Fruit fly (Drosophila melanogaster) whole organism, embryonic: ENCODE results near the gene CG1951.

Source experiments
- Antp ChIP-seq: fragments of 200-800 bp; sonication (Bioruptor generic); optimal IDR thresholded peaks from 3 replicates; lab custom pipeline; 2016; ENCODE audit warnings: missing biosample characterization, missing genetic modification characterization
- CG1024 ChIP-seq: fragments of 200-800 bp; sonication (Bioruptor generic); IDR thresholded peaks from 2 replicates; pipeline ENCODE4 v1.3.6; 2022; ENCODE audit warnings: missing biosample characterization, missing genetic modification characterization
- CG10431 ChIP-seq: fragments of 200-800 bp; sonication (Bioruptor generic); optimal IDR thresholded peaks from 3 replicates; lab custom pipeline; 2018; ENCODE audit warnings: missing biosample characterization, mild to moderate bottlenecking, missing genetic modification characterization
- CG11247 ChIP-seq: fragments of 200-800 bp; sonication (Bioruptor generic); IDR thresholded peaks from 2 replicates; pipeline ENCODE4 v1.3.6; 2022; ENCODE audit warnings: missing biosample characterization, missing genetic modification characterization
- CG12236 ChIP-seq: fragments of 200-800 bp; sonication (Bioruptor generic); optimal IDR thresholded peaks from 2 replicates; lab custom pipeline; 2016; ENCODE audit warnings: missing biosample characterization, missing genetic modification characterization
- CG12744 ChIP-seq: fragments of 200-800 bp; sonication (Bioruptor generic); optimal IDR thresholded peaks from 2 replicates; lab custom pipeline; 2016; ENCODE audit warnings: missing biosample characterization, missing genetic modification characterization
- CG13296 ChIP-seq: fragments of 200-800 bp; sonication (Bioruptor generic); optimal IDR thresholded peaks from 3 replicates; lab custom pipeline; 2018; ENCODE audit warnings: missing biosample characterization, mild to moderate bottlenecking, missing genetic modification characterization
- CG13894 ChIP-seq: fragments of 200-800 bp; sonication (Bioruptor generic); optimal IDR thresholded peaks from 3 replicates; lab custom pipeline; 2018; ENCODE audit warnings: missing biosample characterization, mild to moderate bottlenecking, missing genetic modification characterization, moderate library complexity
- CG17802 ChIP-seq: fragments of 200-800 bp; sonication (Bioruptor generic); optimal IDR thresholded peaks from 2 replicates; lab custom pipeline; 2018; ENCODE audit warnings: missing biosample characterization, mild to moderate bottlenecking, missing genetic modification characterization, moderate library complexity
- CG2120 ChIP-seq: fragments of 200-800 bp; sonication (Bioruptor generic); optimal IDR thresholded peaks from 3 replicates; lab custom pipeline; 2016; ENCODE audit warnings: missing biosample characterization, missing genetic modification characterization
- CG2712 ChIP-seq: fragments of 200-800 bp; optimal IDR thresholded peaks from 3 replicates; lab custom pipeline; 2019; ENCODE audit warnings: missing biosample characterization, mild to moderate bottlenecking, missing genetic modification characterization, moderate library complexity
- CG31365 ChIP-seq: fragments of 200-800 bp; sonication (Bioruptor generic); optimal IDR thresholded peaks from 2 replicates; lab custom pipeline; 2018; ENCODE audit warnings: missing biosample characterization, mild to moderate bottlenecking, missing genetic modification characterization
- CG33557 ChIP-seq: fragments of 200-800 bp; sonication (Bioruptor generic); optimal IDR thresholded peaks from 2 replicates; lab custom pipeline; 2019; ENCODE audit warnings: missing biosample characterization, mild to moderate bottlenecking, missing genetic modification characterization, moderate library complexity
- CG4707 ChIP-seq: fragments of 200-800 bp; sonication (Bioruptor generic); optimal IDR thresholded peaks from 2 replicates; lab custom pipeline; 2018; ENCODE audit warnings: missing biosample characterization, mild to moderate bottlenecking, missing genetic modification characterization, moderate library complexity
- CG6272 ChIP-seq: fragments of 200-800 bp; sonication (Bioruptor generic); IDR thresholded peaks from 2 replicates; pipeline ENCODE4 v1.3.6; 2022; ENCODE audit warnings: missing biosample characterization, missing genetic modification characterization
- CG6683 ChIP-seq: fragments of 200-800 bp; sonication (Bioruptor generic); optimal IDR thresholded peaks from 2 replicates; lab custom pipeline; 2017; ENCODE audit warnings: missing biosample characterization, mild to moderate bottlenecking, missing genetic modification characterization, missing genetic modification reagents
- CG6813 ChIP-seq: fragments of 200-800 bp; sonication (Bioruptor generic); optimal IDR thresholded peaks from 2 replicates; lab custom pipeline; 2017; ENCODE audit warnings: missing biosample characterization, missing genetic modification characterization, mild to moderate bottlenecking, moderate library complexity, missing genetic modification reagents
- CG7271 ChIP-seq: fragments of 200-800 bp; sonication (Bioruptor generic); optimal IDR thresholded peaks from 2 replicates; lab custom pipeline; 2018; ENCODE audit warnings: missing biosample characterization, mild to moderate bottlenecking, missing genetic modification characterization, moderate library complexity
- CG8089 ChIP-seq: fragments of 200-800 bp; sonication (Bioruptor generic); optimal IDR thresholded peaks from 3 replicates; lab custom pipeline; 2016; ENCODE audit warnings: missing biosample characterization, missing genetic modification characterization
- CTCF ChIP-seq: fragments of 200-800 bp; sonication (Bioruptor generic); optimal IDR thresholded peaks from 2 replicates; lab custom pipeline; 2017; ENCODE audit warnings: missing biosample characterization, mild to moderate bottlenecking, missing genetic modification characterization, moderate library complexity
- Chrac-16 ChIP-seq: fragments of 200-800 bp; sonication (Bioruptor generic); optimal IDR thresholded peaks from 3 replicates; lab custom pipeline; 2016; ENCODE audit warnings: missing biosample characterization, missing genetic modification characterization
- CkIIα-i1 ChIP-seq: fragments of 200-800 bp; sonication (Bioruptor generic); IDR thresholded peaks from 2 replicates; pipeline ENCODE4 v1.3.6; 2022; ENCODE audit warnings: missing biosample characterization, missing genetic modification characterization
- Doc2 ChIP-seq: fragments of 200-800 bp; sonication (Bioruptor generic); IDR thresholded peaks from 2 replicates; pipeline ENCODE4 v1.3.6; 2022; ENCODE audit warnings: missing biosample characterization, missing genetic modification characterization
- Doc3 ChIP-seq: fragments of 200-800 bp; sonication (Bioruptor generic); IDR thresholded peaks from 3 replicates; pipeline ENCODE4 v1.3.6; 2022; ENCODE audit warnings: missing biosample characterization, missing genetic modification characterization; ENCODE audit not compliant: partially characterized antibody
- ERR ChIP-seq: fragments of 200-800 bp; sonication (Bioruptor generic); optimal IDR thresholded peaks from 2 replicates; lab custom pipeline; 2016; ENCODE audit warnings: missing biosample characterization, missing genetic modification characterization
- Elba2 ChIP-seq: fragments of 200-800 bp; sonication (Bioruptor generic); optimal IDR thresholded peaks from 3 replicates; lab custom pipeline; 2016; ENCODE audit warnings: missing biosample characterization, missing genetic modification characterization
- HmgD ChIP-seq: fragments of 200-800 bp; sonication (Bioruptor generic); optimal IDR thresholded peaks from 3 replicates; lab custom pipeline; 2016; ENCODE audit warnings: missing biosample characterization, missing genetic modification characterization
- Hsf ChIP-seq: fragments of 200-800 bp; sonication (Bioruptor generic); optimal IDR thresholded peaks from 3 replicates; lab custom pipeline; 2016; ENCODE audit warnings: missing biosample characterization, missing genetic modification characterization
- Mrtf ChIP-seq: fragments of 200-800 bp; sonication (Bioruptor generic); IDR thresholded peaks from 3 replicates; pipeline ENCODE4 v1.3.6; 2022; ENCODE audit warnings: missing biosample characterization, missing genetic modification characterization
- NC2α ChIP-seq: fragments of 200-800 bp; sonication (Bioruptor generic); optimal IDR thresholded peaks from 2 replicates; lab custom pipeline; 2016; ENCODE audit warnings: missing biosample characterization, missing genetic modification characterization
- Opbp ChIP-seq: fragments of 200-800 bp; sonication (Bioruptor generic); IDR thresholded peaks from 3 replicates; pipeline ENCODE4 v1.3.6; 2022; ENCODE audit warnings: missing biosample characterization, missing genetic modification characterization; ENCODE audit not compliant: partially characterized antibody
- Poxn ChIP-seq: fragments of 200-800 bp; sonication (Bioruptor generic); IDR thresholded peaks from 2 replicates; pipeline ENCODE4 v1.3.6; 2022; ENCODE audit warnings: missing biosample characterization, missing genetic modification characterization
- Ssrp ChIP-seq: fragments of 200-800 bp; sonication (Bioruptor generic); optimal IDR thresholded peaks from 2 replicates; lab custom pipeline; 2018; ENCODE audit warnings: missing biosample characterization, mild to moderate bottlenecking, missing genetic modification characterization, moderate library complexity
- Xrp1 ChIP-seq: fragments of 200-800 bp; sonication (Bioruptor generic); IDR thresholded peaks from 2 replicates; pipeline ENCODE4 v1.3.6; 2022; ENCODE audit warnings: missing biosample characterization, missing genetic modification characterization
- YL-1 ChIP-seq: fragments of 200-800 bp; sonication (Bioruptor generic); optimal IDR thresholded peaks from 3 replicates; lab custom pipeline; 2017; ENCODE audit warnings: missing biosample characterization, mild to moderate bottlenecking, missing genetic modification characterization
- btn ChIP-seq: fragments of 200-800 bp; sonication (Bioruptor generic); optimal IDR thresholded peaks from 2 replicates; lab custom pipeline; 2016; ENCODE audit warnings: missing biosample characterization, missing genetic modification characterization
- chinmo ChIP-seq: fragments of 200-800 bp; sonication (Bioruptor generic); IDR thresholded peaks from 4 replicates; pipeline ENCODE4 v1.3.6; 2022; ENCODE audit warnings: missing biosample characterization, missing genetic modification characterization; ENCODE audit not compliant: partially characterized antibody
- chn ChIP-seq: fragments of 200-800 bp; sonication (Bioruptor generic); optimal IDR thresholded peaks from 2 replicates; lab custom pipeline; 2016; ENCODE audit warnings: missing biosample characterization, missing genetic modification characterization
- ci ChIP-seq: fragments of 200-800 bp; sonication (Bioruptor generic); IDR thresholded peaks from 3 replicates; pipeline ENCODE4 v1.3.6; 2022; ENCODE audit warnings: missing biosample characterization, missing genetic modification characterization
- crol ChIP-seq: fragments of 200-800 bp; sonication (Bioruptor generic); IDR thresholded peaks from 2 replicates; pipeline ENCODE4 v1.3.6; 2022; ENCODE audit warnings: missing biosample characterization, missing genetic modification characterization
- disco-r ChIP-seq: fragments of 200-800 bp; sonication (Bioruptor generic); optimal IDR thresholded peaks from 2 replicates; lab custom pipeline; 2016; ENCODE audit warnings: missing biosample characterization, missing genetic modification characterization
- gce ChIP-seq: fragments of 200-800 bp; sonication (Bioruptor generic); IDR thresholded peaks from 3 replicates; pipeline ENCODE4 v1.3.6; 2022; ENCODE audit warnings: missing biosample characterization, missing genetic modification characterization
- gcm2 ChIP-seq: fragments of 200-800 bp; sonication (Bioruptor generic); optimal IDR thresholded peaks from 2 replicates; lab custom pipeline; 2016; ENCODE audit warnings: missing biosample characterization, missing genetic modification characterization
- gt ChIP-seq: fragments of 200-800 bp; sonication (Bioruptor generic); IDR thresholded peaks from 2 replicates; pipeline ENCODE4 v1.3.6; 2022; ENCODE audit warnings: missing biosample characterization, missing genetic modification characterization
- mld ChIP-seq: fragments of 200-800 bp; sonication (Bioruptor generic); IDR thresholded peaks from 3 replicates; pipeline ENCODE4 v1.3.6; 2022; ENCODE audit warnings: missing biosample characterization, missing genetic modification characterization; ENCODE audit not compliant: partially characterized antibody
- p53 ChIP-seq: fragments of 200-800 bp; sonication (Bioruptor generic); optimal IDR thresholded peaks from 2 replicates; lab custom pipeline; 2016; ENCODE audit warnings: missing biosample characterization, missing genetic modification characterization
- prd ChIP-seq, 3 experiments: fragments of >200 bp in 2 of 3; fragments of 200-800 bp in 1 of 3; sonication (Bioruptor generic) in 1 of 3; optimal IDR thresholded peaks in 2 of 3; IDR thresholded peaks in 1 of 3; 2 replicates in 2 of 3; 3 replicates in 1 of 3; pipeline versions ENCODE4 v1.3.6 to Lab custom; 2017 to 2022; ENCODE audit warnings: missing biosample characterization in 1 of 3, missing genetic modification characterization in 1 of 3
- seq ChIP-seq: fragments of 200-800 bp; sonication (Bioruptor generic); IDR thresholded peaks from 2 replicates; pipeline ENCODE4 v1.3.6; 2022; ENCODE audit warnings: missing biosample characterization, missing genetic modification characterization
- slou ChIP-seq: fragments of 200-800 bp; sonication (Bioruptor generic); optimal IDR thresholded peaks from 3 replicates; lab custom pipeline; 2016; ENCODE audit warnings: missing biosample characterization, missing genetic modification characterization
- tna ChIP-seq: fragments of 200-800 bp; sonication (Bioruptor generic); IDR thresholded peaks from 2 replicates; pipeline ENCODE4 v1.3.6; 2022; ENCODE audit warnings: missing biosample characterization, missing genetic modification characterization; ENCODE audit not compliant: partially characterized antibody
- yki ChIP-seq: fragments of >200 bp; optimal IDR thresholded peaks from 3 replicates; lab custom pipeline; 2018

Gene CG1951

DNA sequence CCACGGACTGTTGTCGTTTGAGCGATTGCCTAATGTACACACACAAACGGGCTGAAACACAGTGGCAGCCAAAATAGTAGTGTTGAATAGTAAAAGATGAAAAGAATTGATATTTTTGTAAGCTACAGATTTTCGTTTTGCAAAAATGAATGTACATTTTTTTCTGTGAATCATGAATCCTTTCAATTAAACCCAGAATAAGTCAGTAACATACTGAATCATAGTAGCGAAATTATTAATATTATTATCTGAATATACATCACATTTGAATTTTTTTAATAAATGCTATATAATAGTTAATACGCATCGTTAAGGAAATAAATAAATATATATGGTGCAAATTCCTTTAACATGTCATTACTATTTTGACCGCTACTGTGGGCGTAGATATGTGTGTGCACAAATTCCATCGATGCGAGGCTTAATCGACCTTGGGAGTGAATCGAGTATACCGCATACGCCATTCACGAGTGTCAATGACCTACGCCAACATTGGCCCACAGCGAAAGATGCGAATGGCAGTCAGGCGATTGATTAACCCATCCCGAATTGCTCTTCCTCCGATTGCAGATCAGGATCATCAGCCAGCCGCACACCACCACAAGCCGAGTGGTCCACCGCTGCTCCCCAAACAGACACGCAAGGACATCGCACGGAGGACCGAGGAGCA is 13.6 kb downstream of the CG1951 start (continued):
- TF ChIP-seq Chrac-16 (GFP tag; lab: Kevin White, UChicago) = peak; percentile 20
- TF ChIP-seq gcm2 (GFP tag; lab: Kevin White, UChicago) = no peak
- no peak for TF ChIP-seq mld (GFP tag; lab: Robert Waterston, UW)
- no peak for TF ChIP-seq Opbp (GFP tag; lab: Robert Waterston, UW)
- no peak for TF ChIP-seq CG33557
- TF ChIP-seq gce (GFP tag; lab: Robert Waterston, UW) = no peak
- no peak for TF ChIP-seq p53 (GFP tag; lab: Kevin White, UChicago)
- no peak for TF ChIP-seq ERR (GFP tag; lab: Kevin White, UChicago)
- no peak for TF ChIP-seq disco-r (GFP tag; lab: Kevin White, UChicago)
- TF ChIP-seq YL-1 (GFP tag; lab: Kevin White, UChicago) = no peak
- no peak for TF ChIP-seq CG12744
- no peak for TF ChIP-seq prd (optimal IDR thresholded peaks at IDR 0.05; lab: Kevin White, UChicago)
- peak; percentile 42; the same call in 1 of the 3 replicates for TF ChIP-seq prd (GFP tag; IDR thresholded peaks at IDR 0.05; lab: Robert Waterston, UW)
- no peak for TF ChIP-seq CTCF (GFP tag; lab: Kevin White, UChicago)
- TF ChIP-seq Hsf (GFP tag; lab: Kevin White, UChicago) = peak; percentile 32
- no peak for TF ChIP-seq CG4707 (GFP tag; lab: Kevin White, UChicago)
- no peak for TF ChIP-seq CG31365 (tag; lab: Kevin White, UChicago)
- no peak for TF ChIP-seq Doc2 (GFP tag; lab: Robert Waterston, UW)
- no peak for TF ChIP-seq Antp (GFP tag; lab: Kevin White, UChicago)
- TF ChIP-seq CG2120 (GFP tag; lab: Kevin White, UChicago) = peak; percentile 52
- peak; percentile 76 for TF ChIP-seq CG2712
- 0 out of 3 replicates have a peak, but pooled peaks have one; percentile 7 for TF ChIP-seq ci (GFP tag; lab: Robert Waterston, UW)
- no peak for TF ChIP-seq btn (GFP tag; lab: Kevin White, UChicago)
- TF ChIP-seq Xrp1 (GFP tag; lab: Robert Waterston, UW) = peak; percentile 48; the same call in 1 of the 2 replicates
- TF ChIP-seq CG10431 (GFP tag; lab: Kevin White, UChicago) = no peak
- peak; percentile 31 for TF ChIP-seq slou (GFP tag; lab: Kevin White, UChicago)
- peak; percentile 68 for TF ChIP-seq seq
- TF ChIP-seq CG7271 = no peak
- no peak for TF ChIP-seq HmgD
- no peak for TF ChIP-seq CG1024 (GFP tag; lab: Robert Waterston, UW)
- no peak for TF ChIP-seq yki (lab: Kevin White, UChicago)
- no peak for TF ChIP-seq CG11247 (GFP tag; lab: Robert Waterston, UW)
- peak; percentile 56 for TF ChIP-seq Ssrp (tag; lab: Kevin White, UChicago)
- TF ChIP-seq crol (GFP tag; lab: Robert Waterston, UW) = no peak
- no peak for TF ChIP-seq gt (GFP tag; lab: Robert Waterston, UW)
- TF ChIP-seq CG6683 = peak; percentile 19
- TF ChIP-seq Mrtf = no peak
- no peak for TF ChIP-seq CG6813 (GFP tag; lab: Kevin White, UChicago)
- no peak for TF ChIP-seq chn (GFP tag; lab: Kevin White, UChicago)
- no peak for TF ChIP-seq NC2α (GFP tag; lab: Kevin White, UChicago)
- TF ChIP-seq CG12236 (GFP tag; lab: Kevin White, UChicago) = no peak
- TF ChIP-seq CkIIα-i1 (GFP tag; lab: Robert Waterston, UW) = no peak
- no peak for TF ChIP-seq CG13894 (tag; lab: Kevin White, UChicago)
- TF ChIP-seq tna (GFP tag; lab: Robert Waterston, UW) = no peak
- no peak for TF ChIP-seq CG8089 (GFP tag; lab: Kevin White, UChicago)
- peak; percentile 79 for TF ChIP-seq CG13296 (GFP tag; lab: Kevin White, UChicago)
- TF ChIP-seq CG17802 = no peak
- no peak for TF ChIP-seq CG6272 (GFP tag; lab: Robert Waterston, UW)
- TF ChIP-seq Elba2 (GFP tag; lab: Kevin White, UChicago) = no peak
- no peak for TF ChIP-seq Poxn (GFP tag; lab: Robert Waterston, UW)
- TF ChIP-seq chinmo (GFP tag; lab: Robert Waterston, UW) = peak; percentile 64; the same call in 1 of the 4 replicates
- no peak for TF ChIP-seq Doc3 (GFP tag; lab: Robert Waterston, UW)
